Worm (Caenorhabditis elegans) whole organism, mixed stage, embryonic: ENCODE data around the gene F54E7.9.
A peak's percentile ranks its signal among the peaks of the same experiment; 100 is the strongest.

Source experiments
- M03D4.4 ChIP-seq: sonication (generic microtip); optimal IDR thresholded peaks from 2 replicates; lab custom pipeline; 2017; ENCODE audit warnings: mild to moderate bottlenecking, missing genetic modification characterization, missing compliant biosample characterization
- bed-3 ChIP-seq: fragments of 200-800 bp; sonication (Bioruptor generic); optimal IDR thresholded peaks from 3 replicates; lab custom pipeline; 2018; ENCODE audit warnings: mild to moderate bottlenecking, missing genetic modification characterization, moderate library complexity, missing compliant biosample characterization
- blmp-1 ChIP-seq: fragments of 150-350 bp; optimal IDR thresholded peaks from 2 replicates; lab custom pipeline; 2014; ENCODE audit warnings: missing biosample characterization, missing genetic modification characterization
- ceh-39 ChIP-seq: fragments of 150-350 bp; optimal IDR thresholded peaks from 2 replicates; lab custom pipeline; 2014; ENCODE audit warnings: missing biosample characterization, missing genetic modification characterization
- ceh-83 ChIP-seq: fragments of 200-800 bp; sonication (Bioruptor generic); optimal IDR thresholded peaks from 2 replicates; lab custom pipeline; 2018; ENCODE audit warnings: mild to moderate bottlenecking, missing genetic modification characterization, missing compliant biosample characterization
- ces-1 ChIP-seq: fragments of 150-350 bp; optimal IDR thresholded peaks from 2 replicates; lab custom pipeline; 2014; ENCODE audit warnings: missing biosample characterization, missing genetic modification reagents, missing genetic modification characterization
- cnd-1 ChIP-seq: fragments of 200-800 bp; sonication (Bioruptor generic); optimal IDR thresholded peaks from 2 replicates; lab custom pipeline; 2018; ENCODE audit warnings: mild to moderate bottlenecking, missing genetic modification characterization, missing compliant biosample characterization
- drap-1 ChIP-seq: fragments of 200-800 bp; sonication (Bioruptor generic); optimal IDR thresholded peaks from 3 replicates; lab custom pipeline; 2018; ENCODE audit warnings: mild to moderate bottlenecking, missing genetic modification characterization, missing compliant biosample characterization
- elt-1 ChIP-seq: sonication (generic microtip); optimal IDR thresholded peaks from 2 replicates; lab custom pipeline; 2017; ENCODE audit warnings: missing genetic modification characterization, mild to moderate bottlenecking, missing compliant biosample characterization, antibody characterized with exemption, moderate library complexity, borderline replicate concordance; ENCODE audit not compliant: insufficient read depth
- elt-3 ChIP-seq: fragments of 150-350 bp; optimal IDR thresholded peaks from 2 replicates; lab custom pipeline; 2014; ENCODE audit warnings: missing biosample characterization, missing genetic modification characterization
- flh-1 ChIP-seq: fragments of 200-800 bp; sonication (Bioruptor generic); optimal IDR thresholded peaks from 2 replicates; lab custom pipeline; 2018; ENCODE audit warnings: mild to moderate bottlenecking, missing genetic modification characterization, moderate library complexity, missing compliant biosample characterization
- ham-2 ChIP-seq: fragments of 200-800 bp; sonication (Bioruptor generic); optimal IDR thresholded peaks from 2 replicates; lab custom pipeline; 2018; ENCODE audit warnings: mild to moderate bottlenecking, missing genetic modification characterization, missing compliant biosample characterization
- lin-13 ChIP-seq: fragments of 150-350 bp; optimal IDR thresholded peaks from 2 replicates; lab custom pipeline; 2014; ENCODE audit warnings: missing biosample characterization, missing genetic modification characterization
- lin-32 ChIP-seq: fragments of 200-800 bp; sonication (Bioruptor generic); optimal IDR thresholded peaks from 2 replicates; lab custom pipeline; 2018; ENCODE audit warnings: mild to moderate bottlenecking, missing genetic modification characterization, missing compliant biosample characterization
- lsy-2 ChIP-seq: fragments of 150-350 bp; optimal IDR thresholded peaks from 2 replicates; lab custom pipeline; 2014; ENCODE audit warnings: missing biosample characterization, missing genetic modification characterization
- mab-5 ChIP-seq: fragments of 150-350 bp; optimal IDR thresholded peaks from 2 replicates; lab custom pipeline; 2014; ENCODE audit warnings: missing biosample characterization, missing genetic modification characterization
- mep-1 ChIP-seq: fragments of 150-350 bp; optimal IDR thresholded peaks from 2 replicates; lab custom pipeline; 2017; ENCODE audit warnings: missing biosample characterization, missing genetic modification reagents, missing genetic modification characterization, inconsistent platforms
- nhr-12 ChIP-seq: fragments of 150-350 bp; optimal IDR thresholded peaks from 2 replicates; lab custom pipeline; 2014; ENCODE audit warnings: missing biosample characterization, missing genetic modification characterization
- nhr-2 ChIP-seq: fragments of 150-350 bp; optimal IDR thresholded peaks from 2 replicates; lab custom pipeline; 2014; ENCODE audit warnings: missing biosample characterization, missing genetic modification characterization
- nhr-237 ChIP-seq: fragments of 150-350 bp; optimal IDR thresholded peaks from 2 replicates; lab custom pipeline; 2014; ENCODE audit warnings: missing biosample characterization, missing genetic modification characterization
- nhr-76 ChIP-seq: sonication (generic microtip); optimal IDR thresholded peaks from 2 replicates; lab custom pipeline; 2017; ENCODE audit warnings: missing biosample characterization, missing genetic modification characterization
- pha-4 ChIP-seq: fragments of 150-350 bp; optimal IDR thresholded peaks from 2 replicates; lab custom pipeline; 2018; ENCODE audit warnings: missing biosample characterization, missing genetic modification reagents, missing genetic modification characterization
- sem-2 ChIP-seq: fragments of 200-800 bp; sonication (Bioruptor generic); optimal IDR thresholded peaks from 2 replicates; lab custom pipeline; 2018; ENCODE audit warnings: mild to moderate bottlenecking, missing genetic modification characterization, missing compliant biosample characterization
- snpc-4 ChIP-seq: fragments of 150-350 bp; optimal IDR thresholded peaks from 2 replicates; lab custom pipeline; 2014; ENCODE audit warnings: missing biosample characterization, missing genetic modification characterization
- tbx-8 ChIP-seq: fragments of 200-800 bp; sonication (Bioruptor generic); optimal IDR thresholded peaks from 2 replicates; lab custom pipeline; 2018; ENCODE audit warnings: mild to moderate bottlenecking, missing genetic modification characterization, moderate library complexity, missing compliant biosample characterization
- unc-120 ChIP-seq: sonication (generic microtip); optimal IDR thresholded peaks from 2 replicates; lab custom pipeline; 2017; ENCODE audit warnings: missing genetic modification characterization, missing compliant biosample characterization; ENCODE audit not compliant: poor library complexity, severe bottlenecking
- unc-39 ChIP-seq: fragments of 150-350 bp; optimal IDR thresholded peaks from 2 replicates; lab custom pipeline; 2014; ENCODE audit warnings: missing biosample characterization, missing genetic modification characterization
- unc-62 ChIP-seq: fragments of 150-350 bp; optimal IDR thresholded peaks from 2 replicates; lab custom pipeline; 2014; ENCODE audit warnings: missing biosample characterization, missing genetic modification reagents, missing genetic modification characterization
- zip-8 ChIP-seq: fragments of 150-350 bp; optimal IDR thresholded peaks from 2 replicates; lab custom pipeline; 2014; ENCODE audit warnings: missing biosample characterization, missing genetic modification characterization
- ztf-11 ChIP-seq: fragments of 150-350 bp; optimal IDR thresholded peaks from 2 replicates; lab custom pipeline; 2014; ENCODE audit warnings: missing biosample characterization, missing genetic modification characterization

Gene F54E7.9

DNA sequence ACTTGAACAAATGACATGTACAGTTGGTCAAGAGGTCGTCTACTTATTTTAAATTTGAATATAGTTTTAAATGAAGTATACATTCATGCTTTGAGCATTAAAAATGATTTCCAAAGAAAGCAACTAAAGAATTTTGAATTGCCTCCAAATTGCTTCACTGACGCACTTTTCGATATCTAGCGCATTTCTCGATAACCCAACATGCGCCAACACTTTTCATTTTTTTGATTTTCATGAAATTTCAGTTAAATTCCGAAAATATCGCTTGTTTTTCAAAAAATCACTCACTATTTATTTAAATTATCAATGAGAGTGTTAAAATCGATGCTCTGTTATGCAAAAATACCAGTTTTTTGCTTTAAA is 42.1 kb upstream of the F54E7.9 start:
- no peak for TF ChIP-seq lin-13 (tag; lab: Kevin White, UChicago)
- no peak for TF ChIP-seq bed-3 (GFP tag; lab: Kevin White, UChicago)
- TF ChIP-seq ham-2: no peak
- TF ChIP-seq unc-62 (GFP tag; lab: Kevin White, UChicago): no peak
- TF ChIP-seq elt-3 (tag; lab: Kevin White, UChicago): no peak
- no peak for TF ChIP-seq M03D4.4 (tag; lab: Kevin White, UChicago)
- no peak for TF ChIP-seq ceh-39 (tag; lab: Kevin White, UChicago)
- no peak for TF ChIP-seq snpc-4 (tag; lab: Kevin White, UChicago)
- no peak for TF ChIP-seq drap-1 (GFP tag; lab: Kevin White, UChicago)
- TF ChIP-seq lin-32 (GFP tag; lab: Kevin White, UChicago): no peak
- no peak for TF ChIP-seq mep-1
- TF ChIP-seq cnd-1 (tag; lab: Kevin White, UChicago): no peak
- TF ChIP-seq ces-1 (GFP tag; lab: Kevin White, UChicago): no peak
- no peak for TF ChIP-seq zip-8
- no peak for TF ChIP-seq nhr-237
- TF ChIP-seq sem-2 (GFP tag; lab: Kevin White, UChicago): no peak
- no peak for TF ChIP-seq unc-39 (tag; lab: Kevin White, UChicago)
- no peak for TF ChIP-seq unc-120 (tag; lab: Kevin White, UChicago)
- TF ChIP-seq nhr-12 (tag; lab: Kevin White, UChicago): no peak

DNA sequence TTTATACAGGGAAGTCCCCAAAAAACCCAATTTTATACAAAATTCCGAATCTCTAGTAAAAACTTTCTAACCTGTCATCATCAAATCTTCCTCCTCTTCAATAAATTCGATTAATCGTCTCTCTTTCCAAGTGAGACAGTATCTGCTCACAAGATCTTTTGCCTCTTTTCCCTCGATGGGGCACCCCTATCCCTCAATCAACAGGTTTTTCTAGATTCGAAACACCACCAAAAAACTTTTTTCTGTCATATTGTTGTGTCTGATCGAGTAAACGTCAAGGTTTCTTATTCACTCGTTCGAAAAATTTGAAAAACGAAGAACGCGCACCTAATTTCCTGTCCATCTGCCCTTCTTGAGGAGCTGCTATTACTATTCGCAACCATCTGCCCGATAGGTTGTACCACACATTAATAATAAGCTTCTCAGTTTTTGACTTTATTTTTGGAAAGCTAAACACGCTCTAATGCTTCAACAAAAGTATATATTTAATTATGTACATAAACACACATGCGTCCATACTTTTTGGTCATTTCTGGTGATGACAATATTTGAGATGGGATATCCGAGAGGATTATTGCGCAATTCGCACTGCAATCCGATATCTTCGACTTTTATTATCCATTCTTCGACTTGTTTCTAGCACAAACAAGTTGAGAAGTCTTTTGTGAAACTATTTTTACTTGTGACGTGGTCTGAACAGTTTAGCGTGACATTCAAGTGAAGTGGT is 41.6 kb upstream of the F54E7.9 start:
- TF ChIP-seq nhr-2 (tag; lab: Kevin White, UChicago) (peak; percentile 54), ces-1 (GFP tag; lab: Kevin White, UChicago) (peak; percentile 42), zip-8 (peak; percentile 90), unc-120 (tag; lab: Kevin White, UChicago) (no peak), lin-32 (GFP tag; lab: Kevin White, UChicago) (peak; percentile 3), cnd-1 (tag; lab: Kevin White, UChicago) (peak; percentile 3)

DNA sequence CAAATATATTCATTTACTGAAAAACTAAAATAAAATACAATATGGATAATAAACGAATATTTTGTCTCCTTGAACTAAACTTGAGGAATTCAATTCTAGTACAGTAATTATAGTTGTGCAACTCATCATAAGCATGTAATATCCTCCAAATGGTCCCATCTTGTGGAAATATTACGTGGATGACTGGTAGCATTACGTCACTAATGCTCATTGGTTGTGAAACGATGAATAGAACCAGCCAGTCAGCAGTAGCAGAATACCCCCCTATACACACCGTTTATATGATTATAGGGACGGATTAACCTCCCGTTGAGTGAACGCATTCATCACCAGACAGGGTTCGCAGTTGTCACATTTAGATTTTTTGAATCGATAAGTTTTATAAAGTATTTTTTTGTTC is 40.7 kb upstream of the F54E7.9 start:
- TF ChIP-seq mab-5 (tag; lab: Kevin White, UChicago) (no peak), drap-1 (GFP tag; lab: Kevin White, UChicago) (no peak), M03D4.4 (tag; lab: Kevin White, UChicago) (no peak), nhr-76 (tag; lab: Kevin White, UChicago) (no peak), elt-3 (tag; lab: Kevin White, UChicago) (no peak), tbx-8 (GFP tag; lab: Kevin White, UChicago) (no peak), unc-39 (tag; lab: Kevin White, UChicago) (no peak), lsy-2 (no peak), ham-2 (no peak), unc-62 (GFP tag; lab: Kevin White, UChicago) (peak; percentile 23), ceh-39 (tag; lab: Kevin White, UChicago) (peak; percentile 50), snpc-4 (tag; lab: Kevin White, UChicago) (no peak), ztf-11 (tag; lab: Kevin White, UChicago) (peak; percentile 6), bed-3 (GFP tag; lab: Kevin White, UChicago) (no peak), nhr-12 (tag; lab: Kevin White, UChicago) (no peak), flh-1 (GFP tag; lab: Kevin White, UChicago) (no peak), unc-120 (tag; lab: Kevin White, UChicago) (no peak), pha-4 (no peak), zip-8 (peak; percentile 89), blmp-1 (tag; lab: Kevin White, UChicago) (no peak), ceh-83 (GFP tag; lab: Kevin White, UChicago) (no peak), cnd-1 (tag; lab: Kevin White, UChicago) (no peak), elt-1 (no peak), lin-13 (tag; lab: Kevin White, UChicago) (no peak), mep-1 (no peak), nhr-237 (no peak), ces-1 (GFP tag; lab: Kevin White, UChicago) (peak; percentile 26), nhr-2 (tag; lab: Kevin White, UChicago) (peak; percentile 91)
- TF ChIP-seq, all 35 proteins: peak for 6

- no peak for TF ChIP-seq ces-1 (GFP tag; lab: Kevin White, UChicago)
- TF ChIP-seq sem-2 (GFP tag; lab: Kevin White, UChicago): no peak
- no peak for TF ChIP-seq lin-13 (tag; lab: Kevin White, UChicago)
- no peak for TF ChIP-seq nhr-12 (tag; lab: Kevin White, UChicago)
- TF ChIP-seq, all 35 proteins: peak for 0
These were observed 39.6 kb upstream of the F54E7.9 start for ce11 chrIII:5717173-5717748.
